ENCODE assay signal across 5 worm cellular contexts in the genomic region with DNA sequence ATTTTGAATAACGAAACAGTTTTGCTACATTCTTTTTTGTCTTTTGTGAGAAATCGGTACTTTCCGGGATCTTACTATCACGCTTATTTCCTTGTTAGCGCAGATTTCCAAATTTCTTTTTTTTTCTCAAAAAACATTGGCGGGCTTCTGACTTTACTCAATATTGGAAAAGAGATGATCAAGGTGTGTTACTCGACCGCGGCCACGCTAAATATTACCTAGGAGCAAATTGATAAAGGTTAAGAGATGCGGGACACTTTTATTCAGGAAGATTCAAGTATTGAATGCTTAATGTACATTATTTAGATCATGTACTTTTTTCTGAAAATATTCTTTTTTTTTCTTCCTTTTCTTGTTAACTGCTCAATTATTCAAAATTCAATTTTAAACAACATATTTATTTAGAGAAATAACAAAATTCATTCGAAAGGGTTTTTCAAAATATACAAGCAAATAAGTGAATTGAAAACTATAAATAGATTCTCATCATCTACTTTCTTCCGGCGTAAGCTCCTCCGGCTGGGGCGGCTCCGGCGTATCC.
A peak's percentile ranks its signal among the peaks of the same experiment; 100 is the strongest.
TF ChIP-seq lines count a peak whose summit lies in the region.

No protein-coding gene starts in this region.

TF ChIP-seq in whole organism, L1 larva, 84 proteins besides CTCF, POLR2A, EP300 and RAD21:
- TF ChIP-seq unc-130 (tag; optimal IDR thresholded peaks at IDR 0.05; lab: Kevin White, UChicago) = no peak
- peak; percentile 55 for TF ChIP-seq ama-1 (optimal IDR thresholded peaks at IDR 0.05; lab: Kevin White, UChicago)

TF ChIP-seq in whole organism, L2 larva, 48 proteins besides CTCF, POLR2A, EP300 and RAD21:
- peak; percentile 17 for TF ChIP-seq nhr-11 (tag; optimal IDR thresholded peaks at IDR 0.05; lab: Kevin White, UChicago)
- peak; percentile 26 for TF ChIP-seq sem-4 (tag; optimal IDR thresholded peaks at IDR 0.05; lab: Kevin White, UChicago)
- TF ChIP-seq nhr-25 (tag; optimal IDR thresholded peaks at IDR 0.05; lab: Kevin White, UChicago) = peak; percentile 63
- peak; percentile 79 for TF ChIP-seq ama-1 (optimal IDR thresholded peaks at IDR 0.05; lab: Kevin White, UChicago)
- TF ChIP-seq blmp-1 (tag; optimal IDR thresholded peaks at IDR 0.05; lab: Kevin White, UChicago; ENCODE audit: insufficient read depth) = no peak
- TF ChIP-seq nhr-77 (tag; optimal IDR thresholded peaks at IDR 0.05; lab: Kevin White, UChicago) = no peak
- TF ChIP-seq nhr-21 (tag; optimal IDR thresholded peaks at IDR 0.05; lab: Kevin White, UChicago) = peak; percentile 19
- TF ChIP-seq ztf-4 (tag; optimal IDR thresholded peaks at IDR 0.05; lab: Kevin White, UChicago) = no peak
- TF ChIP-seq Y55F3AM.14 (GFP tag; optimal IDR thresholded peaks at IDR 0.05; lab: Kevin White, UChicago) = peak; percentile 47

TF ChIP-seq in whole organism, L3 larva, 47 proteins besides CTCF, POLR2A, EP300 and RAD21:
- no peak for TF ChIP-seq hmg-11 (tag; optimal IDR thresholded peaks at IDR 0.05; lab: Kevin White, UChicago)
- no peak for TF ChIP-seq nhr-28 (tag; optimal IDR thresholded peaks at IDR 0.05; lab: Kevin White, UChicago)
- no peak for TF ChIP-seq egl-5 (tag; optimal IDR thresholded peaks at IDR 0.05; lab: Kevin White, UChicago)
- no peak for TF ChIP-seq lin-39 (tag; optimal IDR thresholded peaks at IDR 0.05; lab: Kevin White, UChicago)
- peak in 1 of 3 experiments; percentile 74 for TF ChIP-seq elt-3 (tag; optimal IDR thresholded peaks at IDR 0.05; lab: Kevin White, UChicago)
- TF ChIP-seq ama-1 (optimal IDR thresholded peaks at IDR 0.05; lab: Kevin White, UChicago) = peak; percentile 79
- TF ChIP-seq nhr-25 (tag; optimal IDR thresholded peaks at IDR 0.05; lab: Kevin White, UChicago) = peak; percentile 23
- no peak for TF ChIP-seq jun-1 (tag; optimal IDR thresholded peaks at IDR 0.05; lab: Kevin White, UChicago)
- TF ChIP-seq nhr-11 (tag; optimal IDR thresholded peaks at IDR 0.05; lab: Kevin White, UChicago) = no peak
- TF ChIP-seq nhr-12 (tag; optimal IDR thresholded peaks at IDR 0.05; lab: Kevin White, UChicago) = no peak
- no peak for TF ChIP-seq ceh-82 (tag; optimal IDR thresholded peaks at IDR 0.05; lab: Kevin White, UChicago)
- no peak for TF ChIP-seq mml-1 (tag; optimal IDR thresholded peaks at IDR 0.05; lab: Kevin White, UChicago)
- TF ChIP-seq nhr-77 (tag; optimal IDR thresholded peaks at IDR 0.05; lab: Kevin White, UChicago) = no peak
- no peak for TF ChIP-seq nhr-237 (tag; optimal IDR thresholded peaks at IDR 0.05; lab: Kevin White, UChicago)
- TF ChIP-seq egl-27 (tag; optimal IDR thresholded peaks at IDR 0.05; lab: Kevin White, UChicago) = no peak
- no peak for TF ChIP-seq ceh-9 (tag; optimal IDR thresholded peaks at IDR 0.05; lab: Kevin White, UChicago)
- TF ChIP-seq ceh-16 (tag; optimal IDR thresholded peaks at IDR 0.05; lab: Kevin White, UChicago) = no peak
- no peak for TF ChIP-seq fkh-10 (GFP tag; optimal IDR thresholded peaks at IDR 0.05; lab: Kevin White, UChicago)
- no peak for TF ChIP-seq elt-2 (tag; optimal IDR thresholded peaks at IDR 0.05; lab: Kevin White, UChicago)
- peak; percentile 79 for TF ChIP-seq nhr-43 (tag; optimal IDR thresholded peaks at IDR 0.05; lab: Kevin White, UChicago; ENCODE audit: poor library complexity, severe bottlenecking)
- no peak for TF ChIP-seq eor-1 (tag; optimal IDR thresholded peaks at IDR 0.05; lab: Kevin White, UChicago)
- no peak for TF ChIP-seq nfya-1 (tag; optimal IDR thresholded peaks at IDR 0.05; lab: Kevin White, UChicago; ENCODE audit: insufficient read depth)
- TF ChIP-seq fos-1 (tag; optimal IDR thresholded peaks at IDR 0.05; lab: Kevin White, UChicago) = no peak

TF ChIP-seq in whole organism, L4 larva, 104 proteins besides CTCF, POLR2A, EP300 and RAD21 (continues in another document):
- TF ChIP-seq ceh-32 (tag; optimal IDR thresholded peaks at IDR 0.05; lab: Kevin White, UChicago; ENCODE audit: poor library complexity) (no peak), ctbp-1 (GFP tag; IDR thresholded peaks at IDR 0.05; lab: Robert Waterston, UW) (no peak), aha-1 (tag; lab: Kevin White, UChicago) (no peak), ztf-7 (tag; optimal IDR thresholded peaks at IDR 0.05; lab: Kevin White, UChicago) (no peak), nhr-237 (tag; optimal IDR thresholded peaks at IDR 0.05; lab: Kevin White, UChicago) (no peak), ceh-20 (GFP tag; IDR thresholded peaks at IDR 0.05; lab: Robert Waterston, UW) (no peak), Y75B8A.6 (GFP tag; IDR thresholded peaks at IDR 0.05; lab: Robert Waterston, UW) (no peak), nhr-102 (tag; optimal IDR thresholded peaks at IDR 0.05; lab: Kevin White, UChicago) (peak; percentile 30), madf-9 (GFP tag; conservative IDR thresholded peaks at IDR 0.05; lab: Robert Waterston, UW) (no peak), mxl-2 (GFP tag; conservative IDR thresholded peaks at IDR 0.05; lab: Robert Waterston, UW) (no peak), egl-27 (tag; optimal IDR thresholded peaks at IDR 0.05; lab: Kevin White, UChicago) (no peak), lin-29 (GFP tag; IDR thresholded peaks at IDR 0.05; lab: Robert Waterston, UW) (no peak), lim-7 (GFP tag; IDR thresholded peaks at IDR 0.05; lab: Robert Waterston, UW) (no peak), T26A8.4 (GFP tag; IDR thresholded peaks at IDR 0.05; lab: Robert Waterston, UW) (peak; percentile 82; the same call in 1 of the 2 replicates), F37D6.2 (tag; optimal IDR thresholded peaks at IDR 0.05; lab: Kevin White, UChicago) (no peak), lin-15B (tag; optimal IDR thresholded peaks at IDR 0.05; lab: Kevin White, UChicago) (no peak), nhr-11 (tag; optimal IDR thresholded peaks at IDR 0.05; lab: Kevin White, UChicago) (no peak), mep-1 (tag; optimal IDR thresholded peaks at IDR 0.05; lab: Kevin White, UChicago) (no peak), ZK546.5 (tag; optimal IDR thresholded peaks at IDR 0.05; lab: Kevin White, UChicago) (no peak), nhr-111 (GFP tag; optimal IDR thresholded peaks at IDR 0.05; lab: Kevin White, UChicago) (no peak), snpc-4 (tag; optimal IDR thresholded peaks at IDR 0.05; lab: Kevin White, UChicago) (no peak), mes-2 (tag; optimal IDR thresholded peaks at IDR 0.05; lab: Kevin White, UChicago; ENCODE audit: poor library complexity, severe bottlenecking) (peak; percentile 40), pha-4 (GFP tag; IDR thresholded peaks at IDR 0.05; lab: Robert Waterston, UW) (no peak), pha-4 (tag; optimal IDR thresholded peaks at IDR 0.05; lab: Kevin White, UChicago) (no peak), mdt-29 (GFP tag; IDR thresholded peaks at IDR 0.05; lab: Robert Waterston, UW) (no peak), dve-1 (tag; optimal IDR thresholded peaks at IDR 0.05; lab: Kevin White, UChicago; ENCODE audit: insufficient read depth) (no peak), lir-3 (tag; optimal IDR thresholded peaks at IDR 0.05; lab: Kevin White, UChicago) (no peak), zag-1 (tag; optimal IDR thresholded peaks at IDR 0.05; lab: Kevin White, UChicago) (no peak), nhr-48 (tag; optimal IDR thresholded peaks at IDR 0.05; lab: Kevin White, UChicago) (peak; percentile 38)

TF ChIP-seq in whole organism, mixed stage, embryonic, 35 proteins besides CTCF, POLR2A, EP300 and RAD21:
- TF ChIP-seq elt-1 (tag; optimal IDR thresholded peaks at IDR 0.05; lab: Kevin White, UChicago; ENCODE audit: borderline replicate concordance, insufficient read depth) = no peak
- peak; percentile 55 for TF ChIP-seq nhr-237 (tag; optimal IDR thresholded peaks at IDR 0.05; lab: Kevin White, UChicago)

Comparison
In these comparisons a context has a peak if more than half of its experiments do, and no peak if none do; other contexts are left out.
1. Of the 29 proteins assayed by ChIP-seq in both whole organism, L4 larva and whole organism, L1 larva: peak only in whole organism, L4 larva: none; only in whole organism, L1 larva: none; in both: ama-1; in neither: 28.